Fruit fly (Drosophila melanogaster) whole organism, adult: ENCODE results near the gene CG5823.

Source experiments
- CG11617 ChIP-seq: fragments of 200-800 bp; sonication (Bioruptor generic); optimal IDR thresholded peaks from 2 replicates; lab custom pipeline; 2017; ENCODE audit warnings: mild to moderate bottlenecking, missing biosample characterization, missing genetic modification reagents, missing genetic modification characterization
- CG12768 ChIP-seq: fragments of 200-800 bp; sonication (Bioruptor generic); optimal IDR thresholded peaks from 2 replicates; lab custom pipeline; 2017; ENCODE audit warnings: missing biosample characterization, missing genetic modification characterization, mild to moderate bottlenecking, moderate library complexity, missing genetic modification reagents
- CG14711 ChIP-seq: fragments of 200-800 bp; sonication (Bioruptor generic); optimal IDR thresholded peaks from 2 replicates; lab custom pipeline; 2018; ENCODE audit warnings: missing biosample characterization, mild to moderate bottlenecking, missing genetic modification characterization, moderate library complexity
- CG1620 ChIP-seq: fragments of 200-800 bp; sonication (Bioruptor generic); optimal IDR thresholded peaks from 2 replicates; lab custom pipeline; 2016; ENCODE audit warnings: missing biosample characterization, missing genetic modification characterization
- CG33017 ChIP-seq: fragments of 200-800 bp; sonication (Bioruptor generic); optimal IDR thresholded peaks from 2 replicates; lab custom pipeline; 2018; ENCODE audit warnings: missing biosample characterization, mild to moderate bottlenecking, missing genetic modification characterization, moderate library complexity
- CG5204 ChIP-seq: fragments of 200-800 bp; sonication (Bioruptor generic); optimal IDR thresholded peaks from 2 replicates; lab custom pipeline; 2016; ENCODE audit warnings: missing biosample characterization, missing genetic modification characterization
- CG7045 ChIP-seq: fragments of 200-800 bp; sonication (Bioruptor generic); optimal IDR thresholded peaks from 2 replicates; lab custom pipeline; 2017; ENCODE audit warnings: missing biosample characterization, mild to moderate bottlenecking, missing genetic modification characterization
- CG7101 ChIP-seq: fragments of 200-800 bp; sonication (Bioruptor generic); optimal IDR thresholded peaks from 2 replicates; lab custom pipeline; 2018; ENCODE audit warnings: missing biosample characterization, mild to moderate bottlenecking, missing genetic modification characterization, moderate library complexity
- Clk ChIP-seq: fragments of 200-800 bp; sonication (Bioruptor generic); optimal IDR thresholded peaks from 2 replicates; lab custom pipeline; 2017; ENCODE audit warnings: missing biosample characterization, missing genetic modification characterization
- Crg-1 ChIP-seq: fragments of 200-800 bp; sonication (Bioruptor generic); optimal IDR thresholded peaks from 2 replicates; lab custom pipeline; 2016; ENCODE audit warnings: missing biosample characterization, missing genetic modification characterization
- Hr96 ChIP-seq: fragments of 200-800 bp; sonication (Bioruptor generic); optimal IDR thresholded peaks from 2 replicates; lab custom pipeline; 2016; ENCODE audit warnings: missing biosample characterization, missing genetic modification characterization
- Mnt ChIP-seq: fragments of 200-800 bp; sonication (Bioruptor generic); optimal IDR thresholded peaks from 2 replicates; lab custom pipeline; 2016; ENCODE audit warnings: missing biosample characterization, mild to moderate bottlenecking, missing genetic modification characterization
- bab1 ChIP-seq: fragments of 200-800 bp; sonication (Bioruptor generic); optimal IDR thresholded peaks from 3 replicates; lab custom pipeline; 2019; ENCODE audit warnings: missing biosample characterization, mild to moderate bottlenecking, missing genetic modification characterization, moderate library complexity
- cic ChIP-seq: fragments of 200-800 bp; sonication (Bioruptor generic); optimal IDR thresholded peaks from 2 replicates; lab custom pipeline; 2017; ENCODE audit warnings: missing biosample characterization, mild to moderate bottlenecking, missing genetic modification characterization, moderate library complexity
- cnc ChIP-seq, 2 experiments: fragments of >200 bp; optimal IDR thresholded peaks; 2 replicates each; lab custom pipeline; 2017
- kay ChIP-seq: fragments of 200-800 bp; sonication (Bioruptor generic); peaks from one replicate; lab custom pipeline; 2016; ENCODE audit warnings: missing biosample characterization, missing genetic modification characterization, borderline replicate concordance
- ovo ChIP-seq: fragments of 200-800 bp; sonication (Bioruptor generic); optimal IDR thresholded peaks from 2 replicates; lab custom pipeline; 2016; ENCODE audit warnings: missing biosample characterization, missing genetic modification characterization
- tj ChIP-seq: fragments of 200-800 bp; sonication (Bioruptor generic); optimal IDR thresholded peaks from 3 replicates; lab custom pipeline; 2017; ENCODE audit warnings: missing biosample characterization, mild to moderate bottlenecking, missing genetic modification characterization, moderate library complexity
- toe ChIP-seq: fragments of 200-800 bp; sonication (Bioruptor generic); optimal IDR thresholded peaks from 2 replicates; lab custom pipeline; 2016; ENCODE audit warnings: missing biosample characterization, missing genetic modification characterization

Gene CG5823

DNA sequence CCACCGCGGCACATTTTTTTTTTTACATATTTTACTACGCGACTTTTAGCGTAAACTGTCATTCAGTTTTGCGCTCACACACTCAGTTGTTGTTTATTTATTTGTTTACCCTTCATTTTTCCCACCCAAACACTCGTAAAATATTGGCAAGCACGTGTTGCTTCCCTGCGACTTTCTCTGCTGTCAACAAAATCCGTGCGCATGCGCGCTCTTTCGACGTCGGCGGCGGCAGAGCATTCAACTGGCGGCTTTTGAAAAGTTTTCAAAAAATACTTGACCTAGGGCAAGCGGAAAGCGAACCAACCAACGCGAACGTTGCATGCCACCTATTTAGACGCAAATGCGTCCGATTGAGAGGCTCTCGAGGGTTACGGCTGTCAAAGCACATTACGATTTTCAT is 27.6 kb downstream of the CG5823 start:
- TF ChIP-seq CG7045 (GFP tag; lab: Kevin White, UChicago) (no peak), CG1620 (GFP tag; lab: Kevin White, UChicago) (no peak), Hr96 (no peak), Crg-1 (GFP tag; lab: Kevin White, UChicago) (no peak)

DNA sequence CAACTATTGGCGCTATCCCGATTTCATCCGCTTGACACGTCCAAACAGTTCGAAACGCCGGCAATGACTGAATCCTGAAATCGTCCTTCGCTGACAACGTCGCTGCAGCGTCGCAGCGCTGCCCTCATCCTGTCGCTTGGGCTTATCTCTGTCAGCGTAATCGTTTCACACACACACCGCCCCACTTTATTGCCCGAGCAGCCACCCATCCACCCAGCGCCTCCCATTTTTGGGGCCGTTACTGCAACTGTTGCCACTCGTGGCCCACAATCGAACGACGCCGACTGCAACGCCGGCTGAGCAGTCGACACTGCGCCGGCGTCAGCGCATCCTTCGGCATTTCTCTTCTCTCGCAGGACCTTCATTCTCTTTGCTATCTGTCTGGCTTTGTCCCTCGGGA is 28.8 kb downstream of the CG5823 start, which contains the start of gene Dscam3:
TSS of gene Dscam3 (minus strand) at position 69 of the 400 bp plus-strand sequence.
- TF ChIP-seq CG7045 (GFP tag; lab: Kevin White, UChicago) (no peak), Clk (GFP tag; lab: Kevin White, UChicago) (no peak), bab1 (no peak)

- TF ChIP-seq toe (GFP tag; lab: Kevin White, UChicago) (no peak), CG5204 (GFP tag; lab: Kevin White, UChicago) (no peak), tj (GFP tag; lab: Kevin White, UChicago) (no peak), CG11617 (no peak), ovo (GFP tag; lab: Kevin White, UChicago) (no peak), Mnt (no peak), Crg-1 (GFP tag; lab: Kevin White, UChicago) (no peak), CG14711 (no peak), CG12768 (GFP tag; lab: Kevin White, UChicago) (no peak), Hr96 (no peak), CG1620 (GFP tag; lab: Kevin White, UChicago) (no peak), cnc (optimal IDR thresholded peaks at IDR 0.05; lab: Kevin White, UChicago) (no peak), cic (GFP tag; lab: Kevin White, UChicago) (no peak), Clk (GFP tag; lab: Kevin White, UChicago) (no peak), CG33017 (tag; lab: Kevin White, UChicago) (no peak), CG7101 (tag; lab: Kevin White, UChicago) (no peak)
Measured at dm6 chr3R:17502862-17503261, 31.5 kb downstream of the CG5823 start.

DNA sequence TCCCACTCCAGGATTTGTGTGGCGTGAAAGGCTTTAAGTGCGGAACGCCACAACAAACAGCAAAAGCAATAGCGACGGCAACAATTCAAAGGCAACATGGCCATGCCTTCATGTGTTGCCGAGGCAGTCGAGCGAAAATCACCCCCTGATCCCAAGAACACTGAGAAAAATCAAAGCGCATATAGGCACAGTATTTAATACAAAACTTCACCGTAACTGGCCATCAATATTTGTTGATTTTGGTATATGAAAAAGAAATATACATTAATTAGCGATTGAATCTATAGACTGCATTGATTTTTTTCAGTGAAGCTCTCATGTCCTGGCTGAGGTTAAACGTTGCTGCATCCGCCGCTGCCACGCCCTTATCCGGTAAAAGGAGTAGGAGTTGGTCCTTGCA is 33.3 kb downstream of the CG5823 start:
- TF ChIP-seq tj (GFP tag; lab: Kevin White, UChicago), result no peak
- TF ChIP-seq bab1, result no peak
- no peak for TF ChIP-seq Mnt
- TF ChIP-seq CG33017 (tag; lab: Kevin White, UChicago), result no peak
- no peak for TF ChIP-seq Clk (GFP tag; lab: Kevin White, UChicago)
- no peak for TF ChIP-seq ovo (GFP tag; lab: Kevin White, UChicago)
- no peak for TF ChIP-seq kay
- TF ChIP-seq toe (GFP tag; lab: Kevin White, UChicago), result no peak
- no peak for TF ChIP-seq cnc (optimal IDR thresholded peaks at IDR 0.05; lab: Kevin White, UChicago)
- TF ChIP-seq Hr96, result no peak
- TF ChIP-seq CG7045 (GFP tag; lab: Kevin White, UChicago), result no peak
- no peak for TF ChIP-seq CG1620 (GFP tag; lab: Kevin White, UChicago)
- no peak for TF ChIP-seq cic (GFP tag; lab: Kevin White, UChicago)
- no peak for TF ChIP-seq CG14711

dm6 chr3R:17492071-17492470 is 42.3 kb downstream of the CG5823 start:
- no peak for TF ChIP-seq CG7045 (GFP tag; lab: Kevin White, UChicago)
- no peak for TF ChIP-seq kay
- no peak for TF ChIP-seq CG33017 (tag; lab: Kevin White, UChicago)
- TF ChIP-seq CG1620 (GFP tag; lab: Kevin White, UChicago), result no peak
- no peak for TF ChIP-seq CG5204 (GFP tag; lab: Kevin White, UChicago)
- no peak for TF ChIP-seq CG12768 (GFP tag; lab: Kevin White, UChicago)
- no peak for TF ChIP-seq cnc (optimal IDR thresholded peaks at IDR 0.05; lab: Kevin White, UChicago)
- no peak for TF ChIP-seq CG11617
- TF ChIP-seq CG7101 (tag; lab: Kevin White, UChicago), result no peak
- TF ChIP-seq bab1, result no peak
- TF ChIP-seq cic (GFP tag; lab: Kevin White, UChicago), result no peak
- TF ChIP-seq Mnt, result no peak
- TF ChIP-seq CG14711, result no peak
- TF ChIP-seq Hr96, result no peak
- TF ChIP-seq tj (GFP tag; lab: Kevin White, UChicago), result no peak
- TF ChIP-seq toe (GFP tag; lab: Kevin White, UChicago), result no peak
